Fruit fly (Drosophila melanogaster) whole organism, pupa: ENCODE results near the gene Vm26Ac.

ENCODE experiments used
- CG10348 ChIP-seq: fragments of 200-800 bp; sonication (Bioruptor generic); IDR thresholded peaks from 2 replicates; pipeline ENCODE4 v1.3.6; 2022; ENCODE audit warnings: missing biosample characterization, missing genetic modification characterization
- CG12605 ChIP-seq: fragments of 200-800 bp; sonication (Bioruptor generic); IDR thresholded peaks from 2 replicates; pipeline ENCODE4 v1.3.6; 2022; ENCODE audit warnings: missing biosample characterization, missing genetic modification characterization
- CG13204 ChIP-seq: fragments of 200-800 bp; sonication (Bioruptor generic); optimal IDR thresholded peaks from 2 replicates; lab custom pipeline; 2018; ENCODE audit warnings: missing biosample characterization, mild to moderate bottlenecking, missing genetic modification characterization, moderate library complexity
- CG14655 ChIP-seq: fragments of 200-800 bp; sonication (Bioruptor generic); optimal IDR thresholded peaks from 3 replicates; lab custom pipeline; 2017; ENCODE audit warnings: mild to moderate bottlenecking, missing biosample characterization, missing genetic modification reagents, missing genetic modification characterization
- CG15710 ChIP-seq: fragments of 200-800 bp; sonication (Bioruptor generic); optimal IDR thresholded peaks from 2 replicates; lab custom pipeline; 2018; ENCODE audit warnings: missing biosample characterization, mild to moderate bottlenecking, missing genetic modification characterization, moderate library complexity
- CG17806 ChIP-seq: fragments of 200-800 bp; sonication (Bioruptor generic); optimal IDR thresholded peaks from 2 replicates; lab custom pipeline; 2018; ENCODE audit warnings: missing biosample characterization, mild to moderate bottlenecking, missing genetic modification characterization, moderate library complexity
- CG32121 ChIP-seq: fragments of 200-800 bp; sonication (Bioruptor generic); IDR thresholded peaks from 2 replicates; pipeline ENCODE4 v1.3.6; 2022; ENCODE audit warnings: missing biosample characterization, missing genetic modification characterization
- CG34367 ChIP-seq: fragments of 200-800 bp; sonication (Bioruptor generic); optimal IDR thresholded peaks from 2 replicates; lab custom pipeline; 2018; ENCODE audit warnings: missing biosample characterization, mild to moderate bottlenecking, missing genetic modification characterization
- CG4496 ChIP-seq: fragments of 200-800 bp; sonication (Bioruptor generic); IDR thresholded peaks from 3 replicates; pipeline ENCODE4 v1.3.6; 2022; ENCODE audit warnings: missing biosample characterization, missing genetic modification characterization
- CG8159 ChIP-seq: fragments of 200-800 bp; sonication (Bioruptor generic); optimal IDR thresholded peaks from 3 replicates; lab custom pipeline; 2018; ENCODE audit warnings: missing biosample characterization, mild to moderate bottlenecking, missing genetic modification characterization, moderate library complexity
- CG8301 ChIP-seq: fragments of 200-800 bp; sonication (Bioruptor generic); optimal IDR thresholded peaks from 2 replicates; lab custom pipeline; 2018; ENCODE audit warnings: missing biosample characterization, mild to moderate bottlenecking, missing genetic modification characterization
- CG9948 ChIP-seq: fragments of 200-800 bp; sonication (Bioruptor generic); optimal IDR thresholded peaks from 2 replicates; lab custom pipeline; 2018; ENCODE audit warnings: missing biosample characterization, mild to moderate bottlenecking, missing genetic modification characterization, moderate library complexity
- D1 ChIP-seq: fragments of 200-800 bp; sonication (Bioruptor generic); optimal IDR thresholded peaks from 2 replicates; lab custom pipeline; 2018; ENCODE audit warnings: missing biosample characterization, mild to moderate bottlenecking, missing genetic modification characterization, moderate library complexity
- EcR ChIP-seq: fragments of 200-800 bp; sonication (Bioruptor generic); optimal IDR thresholded peaks from 3 replicates; lab custom pipeline; 2019; ENCODE audit warnings: missing biosample characterization, missing genetic modification characterization, mild to moderate bottlenecking, moderate library complexity, missing genetic modification reagents
- Ets98B ChIP-seq: fragments of 200-800 bp; sonication (Bioruptor generic); IDR thresholded peaks from 2 replicates; pipeline ENCODE4 v1.3.6; 2022; ENCODE audit warnings: missing biosample characterization, missing genetic modification characterization
- Pif1A ChIP-seq: fragments of 200-800 bp; sonication (Bioruptor generic); optimal IDR thresholded peaks from 3 replicates; lab custom pipeline; 2016; ENCODE audit warnings: missing biosample characterization, missing genetic modification characterization
- Pif1B ChIP-seq: fragments of 200-800 bp; sonication (Bioruptor generic); optimal IDR thresholded peaks from 3 replicates; lab custom pipeline; 2016; ENCODE audit warnings: missing biosample characterization, missing genetic modification characterization
- Snoo ChIP-seq: fragments of 200-800 bp; sonication (Bioruptor generic); optimal IDR thresholded peaks from 3 replicates; lab custom pipeline; 2017; ENCODE audit warnings: missing biosample characterization, mild to moderate bottlenecking, missing genetic modification characterization, inconsistent platforms
- fd96Ca ChIP-seq: fragments of 200-800 bp; sonication (Bioruptor generic); IDR thresholded peaks from 3 replicates; pipeline ENCODE4 v1.3.6; 2022; ENCODE audit warnings: missing biosample characterization, missing genetic modification characterization
- gl ChIP-seq: fragments of 200-800 bp; sonication (Bioruptor generic); optimal IDR thresholded peaks from 2 replicates; lab custom pipeline; 2018; ENCODE audit warnings: missing biosample characterization, mild to moderate bottlenecking, missing genetic modification characterization
- rn ChIP-seq: fragments of 200-800 bp; sonication (Bioruptor generic); IDR thresholded peaks from 2 replicates; pipeline ENCODE4 v1.3.6; 2022; ENCODE audit warnings: missing biosample characterization, missing genetic modification characterization

The Vm26Ac gene

DNA sequence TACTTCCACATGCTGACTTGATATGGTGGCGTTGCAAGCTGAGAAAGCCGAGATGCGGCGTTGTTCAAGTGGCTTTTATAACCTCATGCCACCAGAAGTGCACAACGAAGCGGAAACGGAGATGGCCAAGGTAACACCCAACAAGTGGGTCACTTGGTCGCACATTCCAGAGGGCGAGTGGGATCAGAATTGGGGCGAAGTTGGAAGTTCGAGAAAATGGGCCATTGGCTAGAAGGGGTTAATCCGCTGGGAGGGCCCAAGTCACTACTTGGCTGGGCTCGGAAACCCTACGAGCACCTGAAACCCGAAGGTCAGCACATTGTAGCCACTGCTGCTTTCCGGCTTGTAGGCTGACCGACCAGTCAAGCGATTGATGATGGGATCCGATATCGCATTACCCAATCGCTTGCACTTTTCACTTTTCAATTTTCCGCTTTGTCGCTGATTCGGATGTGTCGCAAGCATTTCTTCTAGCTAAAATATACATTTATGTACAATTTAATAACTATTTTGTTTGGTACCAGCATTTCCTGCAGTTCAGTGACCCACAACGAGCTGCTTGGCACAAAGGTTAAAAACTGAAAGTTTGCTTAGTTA is at the start of gene Vm26Ac:
Gene Vm26Ac, minus strand, starts transcription at position 51 of the 597 bp plus-strand sequence.
- TF ChIP-seq D1 (tag; lab: Kevin White, UChicago), result no peak
- TF ChIP-seq fd96Ca (GFP tag; lab: Robert Waterston, UW), result no peak
- no peak for TF ChIP-seq EcR (GFP tag; lab: Kevin White, UChicago)
- TF ChIP-seq Pif1A (GFP tag; lab: Kevin White, UChicago), result no peak
- TF ChIP-seq CG34367 (tag; lab: Kevin White, UChicago), result no peak
- no peak for TF ChIP-seq CG8159 (tag; lab: Kevin White, UChicago)
- no peak for TF ChIP-seq Snoo (tag; lab: Kevin White, UChicago)
- TF ChIP-seq CG12605 (GFP tag; lab: Robert Waterston, UW), result no peak
- no peak for TF ChIP-seq CG15710
- no peak for TF ChIP-seq Ets98B (GFP tag; lab: Robert Waterston, UW)
- no peak for TF ChIP-seq Pif1B (GFP tag; lab: Kevin White, UChicago)
- no peak for TF ChIP-seq CG8301 (tag; lab: Kevin White, UChicago)
- TF ChIP-seq rn, result no peak
- no peak for TF ChIP-seq gl (tag; lab: Kevin White, UChicago)
- no peak for TF ChIP-seq CG32121 (GFP tag; lab: Robert Waterston, UW)
- no peak for TF ChIP-seq CG17806 (tag; lab: Kevin White, UChicago)
- TF ChIP-seq CG9948 (tag; lab: Kevin White, UChicago), result no peak

DNA sequence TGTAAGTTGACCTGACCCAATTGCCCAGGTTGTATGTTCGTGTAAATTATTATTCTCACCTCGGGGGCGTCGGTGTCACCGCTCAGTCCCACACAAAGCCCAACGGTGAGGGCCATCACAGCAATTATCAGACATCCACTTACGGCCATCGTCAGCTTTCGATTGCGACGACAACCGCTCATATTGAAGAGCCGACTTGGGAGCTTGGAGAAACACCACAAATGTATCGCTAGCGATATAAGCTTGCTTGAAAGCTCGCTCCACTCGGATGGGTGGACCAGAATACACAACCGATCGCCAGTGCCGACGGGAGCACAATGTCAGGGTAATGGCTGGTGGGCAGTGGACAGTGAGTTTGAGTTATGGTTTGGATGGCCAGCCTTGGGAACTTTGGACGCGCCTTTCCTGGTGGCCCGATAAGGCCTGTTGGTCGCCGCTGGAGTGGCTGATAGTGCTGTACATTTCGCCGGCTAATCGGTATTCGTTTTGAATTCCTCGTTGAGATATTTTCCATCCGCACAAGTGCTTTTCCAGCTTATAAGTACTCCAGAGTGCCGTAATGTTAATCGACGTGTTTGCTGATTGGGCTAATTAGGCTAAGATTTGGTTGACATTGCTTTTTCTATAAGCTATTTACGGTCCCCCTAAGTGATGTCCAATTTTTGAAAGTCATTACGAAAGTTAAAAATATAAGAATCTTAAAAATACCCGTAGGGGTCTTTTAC is 48.2 kb upstream of the Vm26Ac start, which contains the start of gene Gal:
Gene Gal, minus strand, starts transcription at position 320 of the 725 bp plus-strand sequence.
- TF ChIP-seq CG13204 (GFP tag; lab: Kevin White, UChicago) (no peak), fd96Ca (GFP tag; lab: Robert Waterston, UW) (0 out of 3 replicates have a peak, but pooled peaks have one; percentile 31), CG8159 (tag; lab: Kevin White, UChicago) (peak; percentile 64), CG34367 (tag; lab: Kevin White, UChicago) (no peak), CG8301 (tag; lab: Kevin White, UChicago) (no peak), Ets98B (GFP tag; lab: Robert Waterston, UW) (peak; percentile 9; the same call in 1 of the 2 replicates), CG14655 (GFP tag; lab: Kevin White, UChicago) (no peak), CG4496 (no peak), CG10348 (GFP tag; lab: Robert Waterston, UW) (no peak), CG15710 (no peak), Pif1B (GFP tag; lab: Kevin White, UChicago) (no peak), D1 (tag; lab: Kevin White, UChicago) (no peak), EcR (GFP tag; lab: Kevin White, UChicago) (no peak), Pif1A (GFP tag; lab: Kevin White, UChicago) (no peak), Snoo (tag; lab: Kevin White, UChicago) (no peak), CG12605 (GFP tag; lab: Robert Waterston, UW) (no peak)

DNA sequence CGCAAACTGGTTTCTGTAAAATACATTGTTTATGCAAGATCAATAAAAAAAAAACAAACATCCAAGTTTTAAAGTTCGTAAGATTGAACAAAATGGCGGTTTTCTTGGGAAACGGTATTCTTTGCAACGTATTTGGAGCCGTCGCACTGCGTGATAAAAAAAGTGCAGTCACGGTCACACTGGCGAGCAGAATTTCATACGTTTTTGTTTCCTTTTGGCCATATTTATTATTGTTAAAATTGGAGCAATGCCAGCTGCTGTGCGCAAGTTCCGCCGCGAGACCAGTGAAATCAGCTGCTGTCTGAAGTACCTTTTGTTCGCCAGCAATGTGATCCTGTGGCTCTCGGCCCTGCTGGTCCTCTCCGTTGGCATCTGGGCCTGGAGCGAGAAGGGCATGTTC is 41.6 kb upstream of the Vm26Ac start, which contains the start of gene Tsp26A:
Gene Tsp26A, plus strand, starts transcription at position 164 of the 400 bp plus-strand sequence.
- TF ChIP-seq CG8159 (tag; lab: Kevin White, UChicago), result no peak
- no peak for TF ChIP-seq CG15710
- TF ChIP-seq gl (tag; lab: Kevin White, UChicago), result no peak
- no peak for TF ChIP-seq Snoo (tag; lab: Kevin White, UChicago)
- no peak for TF ChIP-seq CG17806 (tag; lab: Kevin White, UChicago)
- no peak for TF ChIP-seq CG34367 (tag; lab: Kevin White, UChicago)
- no peak for TF ChIP-seq Ets98B (GFP tag; lab: Robert Waterston, UW)
- TF ChIP-seq CG14655 (GFP tag; lab: Kevin White, UChicago), result no peak
- TF ChIP-seq fd96Ca (GFP tag; lab: Robert Waterston, UW), result no peak
- no peak for TF ChIP-seq CG32121 (GFP tag; lab: Robert Waterston, UW)
- TF ChIP-seq Pif1A (GFP tag; lab: Kevin White, UChicago), result no peak
- TF ChIP-seq rn, result no peak
- no peak for TF ChIP-seq D1 (tag; lab: Kevin White, UChicago)
- TF ChIP-seq CG8301 (tag; lab: Kevin White, UChicago), result no peak
- TF ChIP-seq CG4496, result no peak
- TF ChIP-seq, all 21 proteins: peak for 0

DNA sequence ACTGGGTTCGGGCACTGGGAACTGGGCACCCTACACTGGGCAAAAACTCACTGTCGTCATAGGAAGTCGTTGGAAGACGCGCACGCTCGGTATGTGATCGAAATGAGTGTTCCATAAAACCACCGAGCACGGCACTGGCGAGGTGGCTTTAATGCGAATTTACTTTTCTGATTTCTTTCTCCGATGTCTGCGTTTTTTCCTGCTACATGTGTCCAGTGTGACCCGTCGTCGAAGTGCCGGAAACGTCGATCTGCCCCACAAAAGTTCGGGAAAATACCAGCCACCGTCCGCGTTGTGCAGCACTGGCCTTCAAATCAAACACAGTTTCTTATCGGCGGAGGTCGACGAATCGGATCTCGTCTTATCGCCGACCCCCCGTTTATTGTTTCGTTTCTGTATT is 40.8 kb upstream of the Vm26Ac start, which contains the start of gene Kdm5:
Gene Kdm5, minus strand, starts transcription at position 255 of the 400 bp plus-strand sequence.
- TF ChIP-seq D1 (tag; lab: Kevin White, UChicago) (no peak), fd96Ca (GFP tag; lab: Robert Waterston, UW) (0 out of 3 replicates have a peak, but pooled peaks have one; percentile 10), CG17806 (tag; lab: Kevin White, UChicago) (peak; percentile 9), CG8159 (tag; lab: Kevin White, UChicago) (peak; percentile 2), CG9948 (tag; lab: Kevin White, UChicago) (no peak), Snoo (tag; lab: Kevin White, UChicago) (peak; percentile 41), gl (tag; lab: Kevin White, UChicago) (no peak), CG34367 (tag; lab: Kevin White, UChicago) (no peak), CG10348 (GFP tag; lab: Robert Waterston, UW) (no peak), CG32121 (GFP tag; lab: Robert Waterston, UW) (peak; percentile 34; the same call in 1 of the 2 replicates), Ets98B (GFP tag; lab: Robert Waterston, UW) (peak; percentile 46), Pif1A (GFP tag; lab: Kevin White, UChicago) (no peak), CG4496 (peak; percentile 51; the same call in 1 of the 3 replicates), CG8301 (tag; lab: Kevin White, UChicago) (no peak), CG12605 (GFP tag; lab: Robert Waterston, UW) (no peak), EcR (GFP tag; lab: Kevin White, UChicago) (peak; percentile 24), Pif1B (GFP tag; lab: Kevin White, UChicago) (no peak)
